Worm (Caenorhabditis elegans): ENCODE data around the gene K02D10.4.

DNA sequence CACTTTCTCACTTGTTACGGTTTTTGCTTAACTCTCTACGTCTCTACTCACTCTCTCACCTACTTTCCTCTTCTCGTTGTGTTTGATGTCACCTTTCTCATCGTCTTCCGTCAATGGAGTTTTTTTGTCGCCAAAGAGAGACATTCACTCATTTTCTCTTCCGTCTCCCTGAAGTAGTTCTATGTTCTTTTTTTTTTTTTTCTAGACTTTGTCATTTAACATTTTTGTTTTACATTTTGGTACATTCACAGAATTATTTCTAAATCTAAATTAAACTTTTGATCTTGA lies 20.9 kb upstream of the K02D10.4 start:
- TF ChIP-seq tab-1 (GFP tag; IDR thresholded peaks at IDR 0.05) (no peak), klf-2 (GFP tag; conservative IDR thresholded peaks at IDR 0.05) (no peak)

All from whole organism, midembryonic.